Fruit fly (Drosophila melanogaster) whole organism, pupa: Measurements from ENCODE around the gene GCS1.

ENCODE experiments used
- CG10348 ChIP-seq: fragments of 200-800 bp; sonication (Bioruptor generic); IDR thresholded peaks from 2 replicates; pipeline ENCODE4 v1.3.6; 2022; ENCODE audit warnings: missing biosample characterization, missing genetic modification characterization
- CG12605 ChIP-seq: fragments of 200-800 bp; sonication (Bioruptor generic); IDR thresholded peaks from 2 replicates; pipeline ENCODE4 v1.3.6; 2022; ENCODE audit warnings: missing biosample characterization, missing genetic modification characterization
- CG15710 ChIP-seq: fragments of 200-800 bp; sonication (Bioruptor generic); optimal IDR thresholded peaks from 2 replicates; lab custom pipeline; 2018; ENCODE audit warnings: missing biosample characterization, mild to moderate bottlenecking, missing genetic modification characterization, moderate library complexity
- CG17806 ChIP-seq: fragments of 200-800 bp; sonication (Bioruptor generic); optimal IDR thresholded peaks from 2 replicates; lab custom pipeline; 2018; ENCODE audit warnings: missing biosample characterization, mild to moderate bottlenecking, missing genetic modification characterization, moderate library complexity
- CG34367 ChIP-seq: fragments of 200-800 bp; sonication (Bioruptor generic); optimal IDR thresholded peaks from 2 replicates; lab custom pipeline; 2018; ENCODE audit warnings: missing biosample characterization, mild to moderate bottlenecking, missing genetic modification characterization
- CG8159 ChIP-seq: fragments of 200-800 bp; sonication (Bioruptor generic); optimal IDR thresholded peaks from 3 replicates; lab custom pipeline; 2018; ENCODE audit warnings: missing biosample characterization, mild to moderate bottlenecking, missing genetic modification characterization, moderate library complexity
- CG8301 ChIP-seq: fragments of 200-800 bp; sonication (Bioruptor generic); optimal IDR thresholded peaks from 2 replicates; lab custom pipeline; 2018; ENCODE audit warnings: missing biosample characterization, mild to moderate bottlenecking, missing genetic modification characterization
- CG9948 ChIP-seq: fragments of 200-800 bp; sonication (Bioruptor generic); optimal IDR thresholded peaks from 2 replicates; lab custom pipeline; 2018; ENCODE audit warnings: missing biosample characterization, mild to moderate bottlenecking, missing genetic modification characterization, moderate library complexity
- EcR ChIP-seq: fragments of 200-800 bp; sonication (Bioruptor generic); optimal IDR thresholded peaks from 3 replicates; lab custom pipeline; 2019; ENCODE audit warnings: missing biosample characterization, missing genetic modification characterization, mild to moderate bottlenecking, moderate library complexity, missing genetic modification reagents
- Ets98B ChIP-seq: fragments of 200-800 bp; sonication (Bioruptor generic); IDR thresholded peaks from 2 replicates; pipeline ENCODE4 v1.3.6; 2022; ENCODE audit warnings: missing biosample characterization, missing genetic modification characterization
- Pif1A ChIP-seq: fragments of 200-800 bp; sonication (Bioruptor generic); optimal IDR thresholded peaks from 3 replicates; lab custom pipeline; 2016; ENCODE audit warnings: missing biosample characterization, missing genetic modification characterization
- Pif1B ChIP-seq: fragments of 200-800 bp; sonication (Bioruptor generic); optimal IDR thresholded peaks from 3 replicates; lab custom pipeline; 2016; ENCODE audit warnings: missing biosample characterization, missing genetic modification characterization
- Snoo ChIP-seq: fragments of 200-800 bp; sonication (Bioruptor generic); optimal IDR thresholded peaks from 3 replicates; lab custom pipeline; 2017; ENCODE audit warnings: missing biosample characterization, mild to moderate bottlenecking, missing genetic modification characterization, inconsistent platforms
- rn ChIP-seq: fragments of 200-800 bp; sonication (Bioruptor generic); IDR thresholded peaks from 2 replicates; pipeline ENCODE4 v1.3.6; 2022; ENCODE audit warnings: missing biosample characterization, missing genetic modification characterization

- TF ChIP-seq CG17806 (tag; lab: Kevin White, UChicago) (no peak), EcR (no peak), Pif1A (GFP tag; lab: Kevin White, UChicago) (no peak), CG9948 (tag; lab: Kevin White, UChicago) (no peak), CG15710 (tag; lab: Kevin White, UChicago) (no peak), CG8301 (tag; lab: Kevin White, UChicago) (no peak), rn (GFP tag; lab: Robert Waterston, UW) (no peak), CG10348 (GFP tag; lab: Robert Waterston, UW) (no peak), Ets98B (GFP tag; lab: Robert Waterston, UW) (no peak), CG12605 (GFP tag; lab: Robert Waterston, UW) (no peak), CG34367 (tag; lab: Kevin White, UChicago) (no peak), Snoo (tag; lab: Kevin White, UChicago) (no peak), Pif1B (GFP tag; lab: Kevin White, UChicago) (no peak), CG8159 (tag; lab: Kevin White, UChicago) (no peak)
Observed at dm6 chrX:11391364-11391915, 43.6 kb upstream of the GCS1 start.
